Fruit fly (Drosophila melanogaster): ENCODE measurements around the gene CG12728.

dm6 chrX:5895821-5896550 lies 46.4 kb upstream of the CG12728 start:
- TF ChIP-seq Dll (optimal IDR thresholded peaks at IDR 0.05), result no peak
- no peak for TF ChIP-seq CG8478 (optimal IDR thresholded peaks at IDR 0.05)
- no peak for TF ChIP-seq pan (optimal IDR thresholded peaks at IDR 0.05)
- no peak for TF ChIP-seq usp (GFP tag; optimal IDR thresholded peaks at IDR 0.05)
